Worm (Caenorhabditis elegans): Measurements from ENCODE around the gene F53E10.6.

The F53E10.6 gene

DNA sequence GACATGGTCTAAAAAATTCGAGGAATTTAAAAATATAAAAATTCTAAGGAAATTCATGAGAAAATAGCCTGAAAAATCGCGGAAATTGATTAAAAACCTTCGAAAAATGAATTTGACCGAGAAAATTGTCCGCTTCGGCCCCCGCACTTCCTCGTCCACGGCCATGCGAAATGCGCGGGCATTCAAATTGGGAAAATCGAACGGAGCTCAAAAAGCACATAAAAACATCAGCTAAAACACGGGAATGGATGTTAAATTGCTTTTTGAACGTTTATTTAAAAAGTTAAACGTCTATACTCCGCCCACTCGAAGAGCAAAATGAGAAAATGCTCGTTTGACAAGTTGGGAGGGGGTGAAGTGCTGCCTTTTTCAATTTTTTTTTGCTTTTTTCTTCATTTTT lies at the start of gene F53E10.6:
TSS of gene F53E10.6 (minus strand) at position 8 of the 400 bp plus-strand sequence.
- TF ChIP-seq Y48G9A.11 (GFP tag; IDR thresholded peaks at IDR 0.05) = 0 out of 2 replicates have a peak, but pooled peaks have one; percentile 17
- no peak for TF ChIP-seq lsy-2 (tag; optimal IDR thresholded peaks at IDR 0.05)
- TF ChIP-seq tra-1 (GFP tag; IDR thresholded peaks at IDR 0.05) = no peak
- TF ChIP-seq mes-2 (tag; optimal IDR thresholded peaks at IDR 0.05; ENCODE audit: poor library complexity, severe bottlenecking) = peak; percentile 96
- TF ChIP-seq unc-62 (GFP tag; optimal IDR thresholded peaks at IDR 0.05 in 1 of 2) = peak in 1 of 2 experiments; percentile 88
- TF ChIP-seq unc-62 (tag; optimal IDR thresholded peaks at IDR 0.05) = no peak
- TF ChIP-seq lin-38 (GFP tag; IDR thresholded peaks at IDR 0.05) = peak; percentile 53
- TF ChIP-seq dpl-1 (GFP tag; optimal IDR thresholded peaks at IDR 0.05) = peak; percentile 84
- TF ChIP-seq skn-1 (tag; optimal IDR thresholded peaks at IDR 0.05) = no peak
- peak; percentile 72 for TF ChIP-seq unc-130 (GFP tag; optimal IDR thresholded peaks at IDR 0.05)
- TF ChIP-seq hif-1 (tag; optimal IDR thresholded peaks at IDR 0.05) = peak in 1 of 2 experiments; percentile 77

- TF ChIP-seq unc-62 (GFP tag; optimal IDR thresholded peaks at IDR 0.05 in 1 of 2) (no peak), unc-62 (tag; optimal IDR thresholded peaks at IDR 0.05) (no peak), aha-1 (tag) (peak; percentile 98)
Observed at ce11 chrV:2650980-2651379, 48.1 kb upstream of the F53E10.6 start.

DNA sequence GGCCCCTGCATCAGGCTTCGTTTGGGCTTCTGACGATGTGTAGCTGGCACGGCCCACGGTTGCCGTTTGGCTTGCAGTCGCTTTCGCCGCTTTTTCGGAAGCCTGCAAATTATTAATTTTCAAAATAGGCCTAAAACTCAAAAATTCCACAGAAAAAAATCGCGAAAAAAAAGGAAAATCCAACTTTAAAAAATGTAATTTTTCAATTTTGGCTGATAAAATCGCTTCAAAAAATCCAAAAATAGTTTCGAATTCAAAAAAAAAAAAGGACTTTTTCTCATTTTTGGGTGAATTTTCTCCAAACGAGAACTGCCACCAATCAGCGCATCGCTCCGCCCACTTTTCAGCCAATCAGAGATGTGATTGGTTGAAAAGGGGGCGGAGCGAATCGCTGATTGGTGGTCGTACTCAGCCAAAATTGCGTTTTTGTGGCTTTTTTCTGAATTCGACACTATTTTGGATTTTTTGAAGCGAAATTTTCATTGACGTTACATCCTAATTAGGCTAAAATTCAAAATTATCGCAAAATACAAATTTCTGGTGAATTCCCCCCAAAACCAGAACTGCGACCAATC lies 44.4 kb upstream of the F53E10.6 start:
- TF ChIP-seq lin-38 (GFP tag; IDR thresholded peaks at IDR 0.05) = peak; percentile 28; the same call in 1 of the 2 replicates
- TF ChIP-seq F49E8.2 (tag; optimal IDR thresholded peaks at IDR 0.05; ENCODE audit: borderline replicate concordance) = no peak
- TF ChIP-seq set-16 (GFP tag; IDR thresholded peaks at IDR 0.05) = no peak
- TF ChIP-seq ceh-82 (tag; optimal IDR thresholded peaks at IDR 0.05) = no peak
- no peak for TF ChIP-seq Y105C5A.15 (GFP tag; IDR thresholded peaks at IDR 0.05)
- TF ChIP-seq aha-1 (tag) = peak; percentile 93
- TF ChIP-seq rbr-2 (tag; optimal IDR thresholded peaks at IDR 0.05) = no peak

ce11 chrV:2646067-2646466 lies 43.2 kb upstream of the F53E10.6 start:
- TF ChIP-seq set-16 (GFP tag; IDR thresholded peaks at IDR 0.05) (peak; percentile 87), egl-43 (GFP tag; IDR thresholded peaks at IDR 0.05) (0 out of 2 replicates have a peak, but pooled peaks have one; percentile 31), nhr-41 (GFP tag; IDR thresholded peaks at IDR 0.05) (no peak)

DNA sequence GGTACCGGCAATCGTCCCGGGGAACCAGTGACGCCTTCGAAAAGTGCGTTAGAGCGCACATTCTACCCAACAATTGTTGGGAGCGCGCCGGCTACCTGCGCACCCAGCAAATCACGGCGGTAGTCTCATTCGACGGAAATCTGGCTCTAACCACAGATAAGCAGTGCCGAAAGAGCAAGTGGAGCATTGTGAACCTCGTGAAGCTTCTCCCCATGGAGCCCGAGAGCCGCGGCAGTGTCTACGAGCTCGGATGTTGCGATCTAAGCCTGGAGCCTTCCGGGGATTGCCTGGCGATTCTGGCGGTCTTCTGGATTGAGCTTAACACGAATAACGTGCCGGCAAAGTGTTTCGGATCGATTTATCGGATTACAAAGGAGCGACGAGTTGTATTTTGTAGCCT lies 36.6 kb upstream of the F53E10.6 start:
- TF ChIP-seq daf-19 (GFP tag; conservative IDR thresholded peaks at IDR 0.05) (no peak), dmd-6 (GFP tag; IDR thresholded peaks at IDR 0.05) (no peak), Y5F2A.4 (GFP tag; optimal IDR thresholded peaks at IDR 0.05) (no peak), tra-1 (GFP tag; IDR thresholded peaks at IDR 0.05) (no peak), ceh-82 (tag; optimal IDR thresholded peaks at IDR 0.05) (no peak), hlh-11 (tag; optimal IDR thresholded peaks at IDR 0.05) (no peak), F26F4.8 (GFP tag; conservative IDR thresholded peaks at IDR 0.05) (no peak), pqm-1 (tag; optimal IDR thresholded peaks at IDR 0.05) (no peak), lin-38 (GFP tag; IDR thresholded peaks at IDR 0.05) (peak; percentile 24; the same call in 1 of the 2 replicates), nhr-102 (tag; optimal IDR thresholded peaks at IDR 0.05) (no peak), unc-39 (tag; optimal IDR thresholded peaks at IDR 0.05) (no peak), nhr-11 (tag; optimal IDR thresholded peaks at IDR 0.05) (no peak), set-16 (GFP tag; IDR thresholded peaks at IDR 0.05) (peak; percentile 69), lin-39 (tag; optimal IDR thresholded peaks at IDR 0.05) (no peak), T26A8.4 (GFP tag; IDR thresholded peaks at IDR 0.05) (no peak)

DNA sequence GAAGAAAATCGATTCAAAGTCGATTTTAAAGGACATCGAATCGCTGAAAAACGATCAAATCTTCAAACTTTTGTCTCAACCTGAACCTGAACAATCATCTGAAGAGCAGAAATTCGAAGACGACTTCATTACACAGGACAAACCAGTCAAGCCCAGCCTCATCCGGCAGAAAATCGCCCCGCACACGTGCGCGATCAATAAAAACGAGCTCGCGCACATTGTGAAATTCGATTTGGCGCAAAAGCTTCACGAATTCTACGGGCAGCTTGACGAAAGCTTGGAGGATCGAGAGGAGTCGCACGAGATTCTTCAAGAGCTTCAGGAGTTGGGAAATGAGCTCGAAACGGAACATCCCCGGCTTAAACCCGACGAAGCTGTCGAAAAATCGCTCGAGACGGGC lies 36.2 kb upstream of the F53E10.6 start, which contains the start of gene W02H5.2:
TSS of gene W02H5.2 (plus strand) at position 301 of the 400 bp plus-strand sequence.
- no peak for TF ChIP-seq cey-2 (tag; optimal IDR thresholded peaks at IDR 0.05; ENCODE audit: borderline replicate concordance, insufficient read depth)
- no peak for TF ChIP-seq nhr-42 (GFP tag; IDR thresholded peaks at IDR 0.05)
- TF ChIP-seq zag-1 (tag; optimal IDR thresholded peaks at IDR 0.05) = no peak
- no peak for TF ChIP-seq nhr-102 (tag; optimal IDR thresholded peaks at IDR 0.05)
- no peak for TF ChIP-seq F44E2.7 (GFP tag; IDR thresholded peaks at IDR 0.05)
- peak in 1 of 2 experiments; percentile 10 for TF ChIP-seq unc-62 (GFP tag; optimal IDR thresholded peaks at IDR 0.05 in 1 of 2)
- no peak for TF ChIP-seq unc-62 (tag; optimal IDR thresholded peaks at IDR 0.05)
